Fruit fly (Drosophila melanogaster) whole organism, embryonic: ENCODE results near the gene CG33124.

Experiments used
- ATbp ChIP-seq: fragments of 200-800 bp; sonication (Bioruptor generic); optimal IDR thresholded peaks from 2 replicates; lab custom pipeline; 2017; ENCODE audit warnings: missing biosample characterization, mild to moderate bottlenecking, missing genetic modification characterization, missing genetic modification reagents
- CG10147 ChIP-seq: fragments of 200-800 bp; sonication (Bioruptor generic); optimal IDR thresholded peaks from 2 replicates; lab custom pipeline; 2019; ENCODE audit warnings: missing biosample characterization, mild to moderate bottlenecking, missing genetic modification characterization, moderate library complexity
- CG10267 ChIP-seq: fragments of 200-800 bp; sonication (Bioruptor generic); optimal IDR thresholded peaks from 2 replicates; lab custom pipeline; 2018; ENCODE audit warnings: missing biosample characterization, mild to moderate bottlenecking, missing genetic modification characterization, moderate library complexity
- CG10274 ChIP-seq: fragments of 200-800 bp; sonication (Bioruptor generic); optimal IDR thresholded peaks from 3 replicates; lab custom pipeline; 2017; ENCODE audit warnings: missing biosample characterization, mild to moderate bottlenecking, missing genetic modification characterization
- CG10654 ChIP-seq: fragments of 200-800 bp; sonication (Bioruptor generic); optimal IDR thresholded peaks from 2 replicates; lab custom pipeline; 2016; ENCODE audit warnings: missing biosample characterization, missing genetic modification characterization
- CG10959 ChIP-seq: fragments of 200-800 bp; sonication (Bioruptor generic); IDR thresholded peaks from 2 replicates; pipeline ENCODE4 v1.3.6; 2022; ENCODE audit warnings: missing biosample characterization, missing genetic modification characterization
- CG11696 ChIP-seq: fragments of 200-800 bp; sonication (Bioruptor generic); IDR thresholded peaks from 2 replicates; pipeline ENCODE4 v1.3.6; 2022; ENCODE audit warnings: missing biosample characterization, missing genetic modification characterization
- CG12071 ChIP-seq: fragments of 200-800 bp; sonication (Bioruptor generic); optimal IDR thresholded peaks from 3 replicates; lab custom pipeline; 2018; ENCODE audit warnings: missing biosample characterization, mild to moderate bottlenecking, missing genetic modification characterization
- CG12942 ChIP-seq: fragments of 200-800 bp; sonication (Bioruptor generic); optimal IDR thresholded peaks from 3 replicates; lab custom pipeline; 2016; ENCODE audit warnings: missing biosample characterization, missing genetic modification characterization
- CG13296 ChIP-seq: fragments of 200-800 bp; sonication (Bioruptor generic); optimal IDR thresholded peaks from 3 replicates; lab custom pipeline; 2018; ENCODE audit warnings: missing biosample characterization, mild to moderate bottlenecking, missing genetic modification characterization
- CG15073 ChIP-seq: fragments of 200-800 bp; sonication (Bioruptor generic); optimal IDR thresholded peaks from 2 replicates; lab custom pipeline; 2016; ENCODE audit warnings: missing biosample characterization, missing genetic modification characterization
- CG17385 ChIP-seq: fragments of 200-800 bp; sonication (Bioruptor generic); optimal IDR thresholded peaks from 3 replicates; lab custom pipeline; 2018; ENCODE audit warnings: missing biosample characterization, mild to moderate bottlenecking, missing genetic modification characterization
- CG17802 ChIP-seq: fragments of 200-800 bp; sonication (Bioruptor generic); optimal IDR thresholded peaks from 2 replicates; lab custom pipeline; 2018; ENCODE audit warnings: missing biosample characterization, mild to moderate bottlenecking, missing genetic modification characterization, moderate library complexity
- CG2202 ChIP-seq: fragments of 200-800 bp; sonication (Bioruptor generic); optimal IDR thresholded peaks from 2 replicates; lab custom pipeline; 2018; ENCODE audit warnings: missing biosample characterization, mild to moderate bottlenecking, missing genetic modification characterization
- CG3065 ChIP-seq: fragments of 200-800 bp; sonication (Bioruptor generic); optimal IDR thresholded peaks from 2 replicates; lab custom pipeline; 2016; ENCODE audit warnings: missing biosample characterization, missing genetic modification characterization
- CG32767 ChIP-seq: fragments of 200-800 bp; sonication (Bioruptor generic); IDR thresholded peaks from 2 replicates; pipeline ENCODE4 v1.3.6; 2022; ENCODE audit warnings: missing biosample characterization, missing genetic modification characterization
- CG3847 ChIP-seq: fragments of 200-800 bp; sonication (Bioruptor generic); IDR thresholded peaks from 2 replicates; pipeline ENCODE4 v1.3.6; 2022; ENCODE audit warnings: missing biosample characterization, missing genetic modification characterization
- CG4282 ChIP-seq: fragments of 200-800 bp; sonication (Bioruptor generic); optimal IDR thresholded peaks from 2 replicates; lab custom pipeline; 2016; ENCODE audit warnings: missing biosample characterization, missing genetic modification characterization
- CG6813 ChIP-seq: fragments of 200-800 bp; sonication (Bioruptor generic); optimal IDR thresholded peaks from 2 replicates; lab custom pipeline; 2017; ENCODE audit warnings: missing biosample characterization, missing genetic modification characterization, mild to moderate bottlenecking, moderate library complexity, missing genetic modification reagents
- CG7786 ChIP-seq: fragments of 200-800 bp; sonication (Bioruptor generic); optimal IDR thresholded peaks from 2 replicates; lab custom pipeline; 2016; ENCODE audit warnings: missing biosample characterization, missing genetic modification characterization
- CG8765 ChIP-seq: fragments of 200-800 bp; sonication (Bioruptor generic); IDR thresholded peaks from 2 replicates; pipeline ENCODE4 v1.3.6; 2022; ENCODE audit warnings: missing biosample characterization, missing genetic modification characterization
- CG9932 ChIP-seq: fragments of 200-800 bp; sonication (Bioruptor generic); IDR thresholded peaks from 2 replicates; pipeline ENCODE4 v1.3.6; 2022; ENCODE audit warnings: missing biosample characterization, missing genetic modification characterization
- CkIIα-i1 ChIP-seq: fragments of 200-800 bp; sonication (Bioruptor generic); IDR thresholded peaks from 2 replicates; pipeline ENCODE4 v1.3.6; 2022; ENCODE audit warnings: missing biosample characterization, missing genetic modification characterization
- CoRest ChIP-seq: fragments of 200-800 bp; sonication (Bioruptor generic); optimal IDR thresholded peaks from 3 replicates; lab custom pipeline; 2018; ENCODE audit warnings: missing biosample characterization, mild to moderate bottlenecking, missing genetic modification characterization, moderate library complexity
- D19B ChIP-seq: fragments of 200-800 bp; sonication (Bioruptor generic); optimal IDR thresholded peaks from 2 replicates; lab custom pipeline; 2017; ENCODE audit warnings: missing biosample characterization, mild to moderate bottlenecking, missing genetic modification characterization
- Dad ChIP-seq: fragments of 200-800 bp; sonication (Bioruptor generic); optimal IDR thresholded peaks from 3 replicates; lab custom pipeline; 2016; ENCODE audit warnings: missing biosample characterization, missing genetic modification characterization
- Dip3 ChIP-seq: fragments of 200-800 bp; sonication (Bioruptor generic); optimal IDR thresholded peaks from 3 replicates; lab custom pipeline; 2016; ENCODE audit warnings: missing biosample characterization, missing genetic modification characterization
- ERR ChIP-seq: fragments of 200-800 bp; sonication (Bioruptor generic); optimal IDR thresholded peaks from 2 replicates; lab custom pipeline; 2016; ENCODE audit warnings: missing biosample characterization, missing genetic modification characterization
- HHEX ChIP-seq: fragments of 200-800 bp; sonication (Bioruptor generic); optimal IDR thresholded peaks from 3 replicates; lab custom pipeline; 2017; ENCODE audit warnings: missing biosample characterization, mild to moderate bottlenecking, missing genetic modification characterization, missing genetic modification reagents
- HLH4C ChIP-seq: fragments of 200-800 bp; sonication (Bioruptor generic); IDR thresholded peaks from 3 replicates; pipeline ENCODE4 v1.3.6; 2022; ENCODE audit warnings: missing biosample characterization, missing genetic modification characterization; ENCODE audit not compliant: partially characterized antibody
- Hr78 ChIP-seq, 2 experiments: fragments of 200-800 bp in 1 of 2; fragments of >200 bp in 1 of 2; sonication (Bioruptor generic) in 1 of 2; optimal IDR thresholded peaks; 2 replicates each; lab custom pipeline; 2017 to 2019; ENCODE audit warnings: missing biosample characterization in 2 of 2, missing genetic modification characterization in 2 of 2, mild to moderate bottlenecking in 1 of 2, moderate library complexity in 1 of 2
- Mad ChIP-seq: fragments of 200-800 bp; sonication (Bioruptor generic); optimal IDR thresholded peaks from 2 replicates; lab custom pipeline; 2016; ENCODE audit warnings: missing biosample characterization, missing genetic modification characterization
- Med ChIP-seq: fragments of 200-800 bp; sonication (Bioruptor generic); peaks from one replicate; lab custom pipeline; 2016; ENCODE audit warnings: missing biosample characterization, missing genetic modification characterization, mild to moderate bottlenecking, inconsistent platforms, moderate library complexity
- Side ChIP-seq: fragments of 200-800 bp; sonication (Bioruptor generic); optimal IDR thresholded peaks from 2 replicates; lab custom pipeline; 2016; ENCODE audit warnings: missing biosample characterization, missing genetic modification characterization
- Sry-δ ChIP-seq: fragments of 200-800 bp; sonication (Bioruptor generic); optimal IDR thresholded peaks from 2 replicates; lab custom pipeline; 2016; ENCODE audit warnings: missing biosample characterization, missing genetic modification characterization
- cad ChIP-seq: fragments of >200 bp; optimal IDR thresholded peaks from 2 replicates; lab custom pipeline; 2017; ENCODE audit warnings: missing biosample characterization, missing genetic modification characterization
- chn ChIP-seq: fragments of 200-800 bp; sonication (Bioruptor generic); optimal IDR thresholded peaks from 2 replicates; lab custom pipeline; 2016; ENCODE audit warnings: missing biosample characterization, missing genetic modification characterization
- dati ChIP-seq: fragments of 200-800 bp; sonication (Bioruptor generic); IDR thresholded peaks from 2 replicates; pipeline ENCODE4 v1.3.6; 2022; ENCODE audit warnings: missing biosample characterization, missing genetic modification characterization
- dm ChIP-seq: fragments of 200-800 bp; sonication (Bioruptor generic); optimal IDR thresholded peaks from 3 replicates; lab custom pipeline; 2016; ENCODE audit warnings: missing biosample characterization, missing genetic modification characterization
- exex ChIP-seq: fragments of 200-800 bp; sonication (Bioruptor generic); optimal IDR thresholded peaks from 4 replicates; lab custom pipeline; 2018; ENCODE audit warnings: missing biosample characterization, mild to moderate bottlenecking, missing genetic modification characterization, moderate library complexity
- gsb ChIP-seq: fragments of 200-800 bp; sonication (Bioruptor generic); IDR thresholded peaks from 2 replicates; pipeline ENCODE4 v1.3.6; 2022; ENCODE audit warnings: missing biosample characterization, missing genetic modification characterization
- lilli ChIP-seq: fragments of 200-800 bp; sonication (Bioruptor generic); optimal IDR thresholded peaks from 3 replicates; lab custom pipeline; 2016; ENCODE audit warnings: missing biosample characterization, missing genetic modification characterization
- nom ChIP-seq: fragments of 200-800 bp; sonication (Bioruptor generic); optimal IDR thresholded peaks from 2 replicates; lab custom pipeline; 2017; ENCODE audit warnings: missing biosample characterization, missing genetic modification characterization, mild to moderate bottlenecking, moderate library complexity, missing genetic modification reagents
- p53 ChIP-seq: fragments of 200-800 bp; sonication (Bioruptor generic); optimal IDR thresholded peaks from 2 replicates; lab custom pipeline; 2016; ENCODE audit warnings: missing biosample characterization, missing genetic modification characterization
- peb ChIP-seq: fragments of 200-800 bp; sonication (Bioruptor generic); IDR thresholded peaks from 2 replicates; pipeline ENCODE4 v1.3.6; 2022; ENCODE audit warnings: missing biosample characterization, missing genetic modification characterization
- sens-2 ChIP-seq: fragments of 200-800 bp; sonication (Bioruptor generic); IDR thresholded peaks from 2 replicates; pipeline ENCODE4 v1.3.6; 2022; ENCODE audit warnings: missing biosample characterization, missing genetic modification characterization
- sr ChIP-seq: fragments of 200-800 bp; sonication (Bioruptor generic); IDR thresholded peaks from 3 replicates; pipeline ENCODE4 v1.3.6; 2022; ENCODE audit warnings: missing biosample characterization, missing genetic modification characterization
- tgo ChIP-seq: fragments of 200-800 bp; sonication (Bioruptor generic); IDR thresholded peaks from 3 replicates; pipeline ENCODE4 v1.3.6; 2022; ENCODE audit warnings: missing biosample characterization, missing genetic modification characterization
- vnd ChIP-seq: fragments of 200-800 bp; sonication (Bioruptor generic); IDR thresholded peaks from 3 replicates; pipeline ENCODE4 v1.3.6; 2022; ENCODE audit warnings: missing biosample characterization, missing genetic modification characterization; ENCODE audit not compliant: partially characterized antibody

CG33124 gene

DNA sequence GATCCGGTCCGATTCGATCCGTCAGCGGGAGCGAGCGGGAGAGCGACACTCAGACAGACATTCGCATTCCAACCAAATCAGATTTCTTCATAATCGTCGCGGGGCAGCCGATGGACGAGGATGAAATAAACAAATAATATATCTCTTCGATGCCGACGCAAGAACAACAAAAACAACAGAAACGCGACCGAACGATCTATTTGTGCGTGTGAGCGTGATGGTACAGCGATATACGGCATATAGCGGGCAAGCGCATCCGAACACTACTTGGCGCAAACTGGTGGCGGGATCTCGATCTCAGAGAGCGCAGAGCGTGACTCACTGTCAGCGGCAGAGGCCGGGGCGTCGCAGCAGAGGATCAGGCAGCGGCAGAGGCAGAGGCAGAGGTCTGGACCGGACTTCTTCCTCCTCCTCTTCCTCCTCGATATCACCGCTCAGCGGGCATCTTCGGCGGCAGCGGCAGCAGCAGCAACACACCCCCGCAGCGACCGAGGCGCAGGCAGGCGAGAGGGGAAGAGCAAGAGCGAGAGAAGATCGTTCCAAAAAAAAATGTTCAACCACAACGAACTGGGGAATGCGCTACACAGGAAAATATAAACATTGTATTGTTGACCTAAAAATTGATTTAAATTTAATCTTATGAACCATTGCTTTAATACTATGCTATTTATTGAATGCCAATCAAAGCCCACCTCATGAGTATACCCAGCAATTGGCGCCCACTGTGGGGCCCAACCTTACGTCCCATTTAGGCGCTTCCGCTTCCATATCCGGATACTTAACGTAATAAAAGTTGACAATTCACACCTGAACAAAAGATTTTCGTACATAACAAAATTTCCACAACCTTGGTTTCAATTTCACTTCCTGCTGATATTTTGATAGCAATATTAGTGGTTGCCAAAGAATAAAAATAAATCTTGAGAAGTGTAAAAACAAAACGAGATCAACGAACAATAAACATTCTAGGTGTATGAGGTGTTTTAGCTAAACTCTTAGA, 47.4 kb downstream of the CG33124 start (continued):
- no peak for TF ChIP-seq CG4282 (GFP tag; lab: Kevin White, UChicago)
- TF ChIP-seq CG11696 = 0 out of 2 replicates have a peak, but pooled peaks have one; percentile 20
- no peak for TF ChIP-seq sens-2
- TF ChIP-seq Sry-δ (GFP tag; lab: Kevin White, UChicago) = no peak
- TF ChIP-seq CG12071 (GFP tag; lab: Kevin White, UChicago) = no peak
- no peak for TF ChIP-seq D19B
- peak; percentile 98 for TF ChIP-seq CG10274 (GFP tag; lab: Kevin White, UChicago)
- no peak for TF ChIP-seq peb (GFP tag; lab: Robert Waterston, UW)
- TF ChIP-seq Hr78 (GFP tag; optimal IDR thresholded peaks at IDR 0.05; lab: Kevin White, UChicago) = no peak
- TF ChIP-seq CG10654 (GFP tag; lab: Kevin White, UChicago) = no peak
- TF ChIP-seq Dad = no peak
- TF ChIP-seq sr (GFP tag; lab: Robert Waterston, UW) = peak; percentile 99
- TF ChIP-seq chn (GFP tag; lab: Kevin White, UChicago) = peak; percentile 19
- peak; percentile 62 for TF ChIP-seq CG9932 (GFP tag; lab: Robert Waterston, UW)
- peak; percentile 8 for TF ChIP-seq CG2202
- peak; percentile 36 for TF ChIP-seq CG6813 (GFP tag; lab: Kevin White, UChicago)
- no peak for TF ChIP-seq CG10147 (GFP tag; lab: Kevin White, UChicago)
- no peak; the same call in 1 of the 2 replicates for TF ChIP-seq CG8765
- TF ChIP-seq CG15073 (GFP tag; lab: Kevin White, UChicago) = no peak
- no peak for TF ChIP-seq exex (tag; lab: Kevin White, UChicago)
- no peak for TF ChIP-seq vnd (GFP tag; lab: Robert Waterston, UW)
- peak; percentile 33; the same call in 1 of the 3 replicates for TF ChIP-seq tgo (GFP tag; lab: Robert Waterston, UW)
- TF ChIP-seq dati (GFP tag; lab: Robert Waterston, UW) = no peak
- peak; percentile 4 for TF ChIP-seq CG3065
- no peak for TF ChIP-seq Side (GFP tag; lab: Kevin White, UChicago)
- TF ChIP-seq CG17802 = no peak
- TF ChIP-seq CG32767 (GFP tag; lab: Robert Waterston, UW) = no peak
- TF ChIP-seq dm (GFP tag; lab: Kevin White, UChicago) = no peak
- no peak for TF ChIP-seq ERR (GFP tag; lab: Kevin White, UChicago)
- no peak for TF ChIP-seq CG7786 (GFP tag; lab: Kevin White, UChicago)
- TF ChIP-seq CG3847 (GFP tag; lab: Robert Waterston, UW) = no peak
- no peak; the same call in 1 of the 2 replicates for TF ChIP-seq CG10959 (GFP tag; lab: Robert Waterston, UW)
- TF ChIP-seq CG10267 = peak; percentile 44
- peak; percentile 54 for TF ChIP-seq CG17385 (GFP tag; lab: Kevin White, UChicago)
- TF ChIP-seq HLH4C = no peak
- peak; percentile 62 for TF ChIP-seq nom (GFP tag; lab: Kevin White, UChicago)
- TF ChIP-seq CG12942 = no peak
- no peak for TF ChIP-seq cad (GFP tag; lab: Kevin White, UChicago)
- TF ChIP-seq lilli (GFP tag; lab: Kevin White, UChicago) = peak; percentile 48
- TF ChIP-seq Med (GFP tag; lab: Kevin White, UChicago) = peak; percentile 76
- TF ChIP-seq CG13296 = no peak
- peak; percentile 16 for TF ChIP-seq Mad (GFP tag; lab: Kevin White, UChicago)
- TF ChIP-seq CkIIα-i1 (GFP tag; lab: Robert Waterston, UW) = no peak
- peak; percentile 29 for TF ChIP-seq HHEX
- 0 out of 2 replicates have a peak, but pooled peaks have one; percentile 13 for TF ChIP-seq gsb
- TF ChIP-seq CoRest (tag; lab: Kevin White, UChicago) = peak; percentile 70
- TF ChIP-seq p53 = no peak
- peak; percentile 40 for TF ChIP-seq ATbp (GFP tag; lab: Kevin White, UChicago)
- TF ChIP-seq Dip3 = peak; percentile 30
